In the genomic region with DNA sequence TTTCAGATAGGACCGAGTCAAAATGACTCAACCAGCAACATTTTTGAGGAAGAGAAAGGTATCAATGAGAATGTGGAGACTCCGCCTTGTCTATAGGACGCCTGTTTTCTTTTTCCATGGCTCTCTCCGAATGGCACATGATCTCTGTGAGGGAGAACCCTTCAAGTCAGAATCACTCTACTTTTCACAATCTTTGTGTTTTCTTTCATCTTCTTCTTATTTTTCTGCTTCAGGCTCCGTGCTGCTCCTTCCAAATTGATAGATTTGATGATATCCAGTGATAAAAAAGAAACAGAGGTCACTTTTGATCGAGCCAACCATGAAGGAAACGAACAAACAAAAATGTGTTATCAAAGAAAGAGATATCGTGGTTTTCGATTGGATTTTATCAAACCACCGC, we compare ENCODE assay signal across 1 worm cellular context.
A peak's percentile ranks its signal among the peaks of the same experiment; 100 is the strongest.
TF ChIP-seq lines count a peak whose summit lies in the region.

A gene (minus strand): TSS at position 34 of the 400 bp plus-strand sequence.

TF ChIP-seq in whole organism, L2 larva, 48 proteins besides CTCF, POLR2A, EP300 and RAD21 (continued from another document):
- no peak for TF ChIP-seq nhr-10 (tag; optimal IDR thresholded peaks at IDR 0.05; lab: Kevin White, UChicago)
- TF ChIP-seq ama-1 (optimal IDR thresholded peaks at IDR 0.05; lab: Kevin White, UChicago): no peak
- TF ChIP-seq Y55F3AM.14 (GFP tag; optimal IDR thresholded peaks at IDR 0.05; lab: Kevin White, UChicago): no peak
- peak; percentile 62 for TF ChIP-seq sma-9 (GFP tag; optimal IDR thresholded peaks at IDR 0.05; lab: Kevin White, UChicago)
- no peak for TF ChIP-seq sma-9 (tag; optimal IDR thresholded peaks at IDR 0.05; lab: Kevin White, UChicago)
- no peak for TF ChIP-seq unc-39 (tag; optimal IDR thresholded peaks at IDR 0.05; lab: Kevin White, UChicago)
- TF ChIP-seq nhr-237 (tag; optimal IDR thresholded peaks at IDR 0.05; lab: Kevin White, UChicago): no peak
- TF ChIP-seq aly-2 (tag; optimal IDR thresholded peaks at IDR 0.05; lab: Kevin White, UChicago): no peak
- TF ChIP-seq blmp-1 (tag; optimal IDR thresholded peaks at IDR 0.05; lab: Kevin White, UChicago; ENCODE audit: insufficient read depth): no peak
- TF ChIP-seq nhr-6 (tag; optimal IDR thresholded peaks at IDR 0.05; lab: Kevin White, UChicago): peak; percentile 2
- no peak for TF ChIP-seq elt-3 (tag; optimal IDR thresholded peaks at IDR 0.05; lab: Kevin White, UChicago)
- TF ChIP-seq lsy-2 (tag; optimal IDR thresholded peaks at IDR 0.05; lab: Kevin White, UChicago): peak in 1 of 2 experiments; percentile 27
- TF ChIP-seq alr-1 (tag; optimal IDR thresholded peaks at IDR 0.05; lab: Kevin White, UChicago): no peak
- no peak for TF ChIP-seq lin-39 (tag; optimal IDR thresholded peaks at IDR 0.05; lab: Kevin White, UChicago)
- no peak for TF ChIP-seq dmd-4 (tag; optimal IDR thresholded peaks at IDR 0.05; lab: Kevin White, UChicago)
- no peak for TF ChIP-seq unc-62 (GFP tag; optimal IDR thresholded peaks at IDR 0.05; lab: Kevin White, UChicago)
- no peak for TF ChIP-seq ZK546.5 (tag; optimal IDR thresholded peaks at IDR 0.05; lab: Kevin White, UChicago)
- no peak for TF ChIP-seq nhr-12 (tag; optimal IDR thresholded peaks at IDR 0.05; lab: Kevin White, UChicago)
- TF ChIP-seq unc-55 (GFP tag; optimal IDR thresholded peaks at IDR 0.05; lab: Kevin White, UChicago): no peak
- TF ChIP-seq sem-4 (tag; optimal IDR thresholded peaks at IDR 0.05; lab: Kevin White, UChicago): no peak
- TF ChIP-seq mbf-1 (tag; optimal IDR thresholded peaks at IDR 0.05; lab: Kevin White, UChicago): no peak
